Fruit fly (Drosophila melanogaster) whole organism, adult: ENCODE data around the gene Nop56.
A peak's percentile ranks its signal among the peaks of the same experiment; 100 is the strongest.

Experiments used
- CG11617 ChIP-seq: fragments of 200-800 bp; sonication (Bioruptor generic); optimal IDR thresholded peaks from 2 replicates; lab custom pipeline; 2017; ENCODE audit warnings: mild to moderate bottlenecking, missing biosample characterization, missing genetic modification reagents, missing genetic modification characterization
- CG12768 ChIP-seq: fragments of 200-800 bp; sonication (Bioruptor generic); optimal IDR thresholded peaks from 2 replicates; lab custom pipeline; 2017; ENCODE audit warnings: missing biosample characterization, missing genetic modification characterization, mild to moderate bottlenecking, moderate library complexity, missing genetic modification reagents
- CG14711 ChIP-seq: fragments of 200-800 bp; sonication (Bioruptor generic); optimal IDR thresholded peaks from 2 replicates; lab custom pipeline; 2018; ENCODE audit warnings: missing biosample characterization, mild to moderate bottlenecking, missing genetic modification characterization, moderate library complexity
- CG1620 ChIP-seq: fragments of 200-800 bp; sonication (Bioruptor generic); optimal IDR thresholded peaks from 2 replicates; lab custom pipeline; 2016; ENCODE audit warnings: missing biosample characterization, missing genetic modification characterization
- CG33017 ChIP-seq: fragments of 200-800 bp; sonication (Bioruptor generic); optimal IDR thresholded peaks from 2 replicates; lab custom pipeline; 2018; ENCODE audit warnings: missing biosample characterization, mild to moderate bottlenecking, missing genetic modification characterization, moderate library complexity
- CG5204 ChIP-seq: fragments of 200-800 bp; sonication (Bioruptor generic); optimal IDR thresholded peaks from 2 replicates; lab custom pipeline; 2016; ENCODE audit warnings: missing biosample characterization, missing genetic modification characterization
- CG7045 ChIP-seq: fragments of 200-800 bp; sonication (Bioruptor generic); optimal IDR thresholded peaks from 2 replicates; lab custom pipeline; 2017; ENCODE audit warnings: missing biosample characterization, mild to moderate bottlenecking, missing genetic modification characterization
- CG7101 ChIP-seq: fragments of 200-800 bp; sonication (Bioruptor generic); optimal IDR thresholded peaks from 2 replicates; lab custom pipeline; 2018; ENCODE audit warnings: missing biosample characterization, mild to moderate bottlenecking, missing genetic modification characterization, moderate library complexity
- Clk ChIP-seq: fragments of 200-800 bp; sonication (Bioruptor generic); optimal IDR thresholded peaks from 2 replicates; lab custom pipeline; 2017; ENCODE audit warnings: missing biosample characterization, missing genetic modification characterization
- Crg-1 ChIP-seq: fragments of 200-800 bp; sonication (Bioruptor generic); optimal IDR thresholded peaks from 2 replicates; lab custom pipeline; 2016; ENCODE audit warnings: missing biosample characterization, missing genetic modification characterization
- Hr96 ChIP-seq: fragments of 200-800 bp; sonication (Bioruptor generic); optimal IDR thresholded peaks from 2 replicates; lab custom pipeline; 2016; ENCODE audit warnings: missing biosample characterization, missing genetic modification characterization
- Mnt ChIP-seq: fragments of 200-800 bp; sonication (Bioruptor generic); optimal IDR thresholded peaks from 2 replicates; lab custom pipeline; 2016; ENCODE audit warnings: missing biosample characterization, mild to moderate bottlenecking, missing genetic modification characterization
- bab1 ChIP-seq: fragments of 200-800 bp; sonication (Bioruptor generic); optimal IDR thresholded peaks from 3 replicates; lab custom pipeline; 2019; ENCODE audit warnings: missing biosample characterization, mild to moderate bottlenecking, missing genetic modification characterization, moderate library complexity
- cic ChIP-seq: fragments of 200-800 bp; sonication (Bioruptor generic); optimal IDR thresholded peaks from 2 replicates; lab custom pipeline; 2017; ENCODE audit warnings: missing biosample characterization, mild to moderate bottlenecking, missing genetic modification characterization, moderate library complexity
- cnc ChIP-seq, 2 experiments: fragments of >200 bp; optimal IDR thresholded peaks; 2 replicates each; lab custom pipeline; 2017
- kay ChIP-seq: fragments of 200-800 bp; sonication (Bioruptor generic); peaks from one replicate; lab custom pipeline; 2016; ENCODE audit warnings: missing biosample characterization, missing genetic modification characterization, borderline replicate concordance
- ovo ChIP-seq: fragments of 200-800 bp; sonication (Bioruptor generic); optimal IDR thresholded peaks from 2 replicates; lab custom pipeline; 2016; ENCODE audit warnings: missing biosample characterization, missing genetic modification characterization
- pad ChIP-seq: fragments of 200-800 bp; sonication (Bioruptor generic); optimal IDR thresholded peaks from 3 replicates; lab custom pipeline; 2017; ENCODE audit warnings: missing biosample characterization, missing genetic modification characterization, mild to moderate bottlenecking, moderate library complexity, missing genetic modification reagents
- tj ChIP-seq: fragments of 200-800 bp; sonication (Bioruptor generic); optimal IDR thresholded peaks from 3 replicates; lab custom pipeline; 2017; ENCODE audit warnings: missing biosample characterization, mild to moderate bottlenecking, missing genetic modification characterization, moderate library complexity
- toe ChIP-seq: fragments of 200-800 bp; sonication (Bioruptor generic); optimal IDR thresholded peaks from 2 replicates; lab custom pipeline; 2016; ENCODE audit warnings: missing biosample characterization, missing genetic modification characterization

Nop56 gene

DNA sequence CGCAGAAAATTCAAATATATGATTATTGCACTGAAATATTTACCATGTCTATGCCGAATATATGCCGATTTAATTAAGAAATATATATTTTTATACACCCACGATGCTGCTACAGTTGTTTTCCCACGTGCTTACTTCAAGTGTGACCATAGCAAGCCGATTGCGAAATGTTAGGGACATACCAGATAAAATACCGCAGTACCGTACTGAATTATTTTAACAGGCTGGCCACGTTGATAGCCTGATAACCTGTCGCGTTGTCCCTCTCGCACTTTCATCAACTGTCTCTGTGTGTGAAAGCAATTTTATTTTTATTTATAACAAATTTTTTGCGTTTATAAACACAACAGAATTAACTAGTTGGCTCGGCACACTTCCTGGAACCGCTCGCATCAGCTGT, at the start of gene Nop56, which contains the start of gene mats:
TSS of gene Nop56 (minus strand) at position 158 of the 400 bp plus-strand sequence.
TSS of gene mats (plus strand) at position 251 of the 400 bp plus-strand sequence.
- TF ChIP-seq cic (GFP tag; lab: Kevin White, UChicago) (peak; percentile 27), CG14711 (tag; lab: Kevin White, UChicago) (peak; percentile 19), bab1 (GFP tag; lab: Kevin White, UChicago) (peak; percentile 67), CG11617 (GFP tag; lab: Kevin White, UChicago) (peak; percentile 6), kay (GFP tag; lab: Kevin White, UChicago) (peak; percentile 88), CG1620 (GFP tag; lab: Kevin White, UChicago) (no peak), CG33017 (no peak), CG7101 (tag; lab: Kevin White, UChicago) (peak; percentile 45), CG12768 (GFP tag; lab: Kevin White, UChicago) (no peak), pad (GFP tag; lab: Kevin White, UChicago) (peak; percentile 27), Mnt (GFP tag; lab: Kevin White, UChicago) (peak; percentile 100)

dm6 chr3R:22470064-22470463, 49.2 kb upstream of the Nop56 start:
- TF ChIP-seq ovo (GFP tag; lab: Kevin White, UChicago) (no peak), CG14711 (tag; lab: Kevin White, UChicago) (no peak), CG1620 (GFP tag; lab: Kevin White, UChicago) (no peak), cic (GFP tag; lab: Kevin White, UChicago) (peak; percentile 61)

DNA sequence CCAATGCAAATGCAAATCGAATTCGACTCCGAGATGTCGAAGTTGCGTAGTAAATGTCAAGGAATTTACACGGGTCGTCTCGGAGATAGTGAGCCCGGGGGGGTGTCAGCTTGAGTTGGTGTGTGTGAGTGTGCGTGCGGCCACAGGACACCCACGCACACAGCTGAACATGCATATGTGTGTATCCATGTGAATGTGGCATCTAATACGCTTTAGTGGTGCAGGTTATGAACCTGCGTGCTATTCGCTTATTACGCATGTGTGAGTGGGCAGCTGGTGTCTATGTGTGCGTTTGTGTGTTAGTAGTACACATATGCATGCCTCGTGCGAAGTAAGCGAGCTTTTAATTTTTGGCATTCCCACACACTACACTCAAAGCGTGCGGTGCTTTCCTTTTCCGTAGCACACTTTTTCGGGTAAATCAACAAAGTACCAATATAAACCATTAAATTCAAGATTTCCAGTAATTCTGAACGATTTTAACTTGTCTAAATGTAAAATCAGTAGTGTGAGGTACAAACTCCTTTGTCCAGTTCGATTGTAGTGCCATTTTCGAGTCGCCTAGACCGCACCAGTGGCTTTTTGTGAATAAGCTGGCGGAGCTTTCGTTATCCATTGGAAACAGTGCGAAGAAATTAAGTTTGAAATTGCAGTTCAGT, 48.1 kb upstream of the Nop56 start:
- TF ChIP-seq cnc (optimal IDR thresholded peaks at IDR 0.05; lab: Kevin White, UChicago) (no peak), CG5204 (no peak), CG7045 (peak; percentile 77), CG33017 (peak; percentile 86), toe (GFP tag; lab: Kevin White, UChicago) (peak; percentile 56), pad (GFP tag; lab: Kevin White, UChicago) (peak; percentile 9), bab1 (GFP tag; lab: Kevin White, UChicago) (no peak), Clk (GFP tag; lab: Kevin White, UChicago) (peak; percentile 66), Crg-1 (GFP tag; lab: Kevin White, UChicago) (no peak), CG12768 (GFP tag; lab: Kevin White, UChicago) (peak; percentile 84), Hr96 (peak; percentile 78), CG7101 (tag; lab: Kevin White, UChicago) (peak; percentile 81), tj (no peak), CG11617 (GFP tag; lab: Kevin White, UChicago) (peak; percentile 0), cic (GFP tag; lab: Kevin White, UChicago) (peak; percentile 55), Mnt (GFP tag; lab: Kevin White, UChicago) (peak; percentile 65), CG14711 (tag; lab: Kevin White, UChicago) (peak; percentile 63)

DNA sequence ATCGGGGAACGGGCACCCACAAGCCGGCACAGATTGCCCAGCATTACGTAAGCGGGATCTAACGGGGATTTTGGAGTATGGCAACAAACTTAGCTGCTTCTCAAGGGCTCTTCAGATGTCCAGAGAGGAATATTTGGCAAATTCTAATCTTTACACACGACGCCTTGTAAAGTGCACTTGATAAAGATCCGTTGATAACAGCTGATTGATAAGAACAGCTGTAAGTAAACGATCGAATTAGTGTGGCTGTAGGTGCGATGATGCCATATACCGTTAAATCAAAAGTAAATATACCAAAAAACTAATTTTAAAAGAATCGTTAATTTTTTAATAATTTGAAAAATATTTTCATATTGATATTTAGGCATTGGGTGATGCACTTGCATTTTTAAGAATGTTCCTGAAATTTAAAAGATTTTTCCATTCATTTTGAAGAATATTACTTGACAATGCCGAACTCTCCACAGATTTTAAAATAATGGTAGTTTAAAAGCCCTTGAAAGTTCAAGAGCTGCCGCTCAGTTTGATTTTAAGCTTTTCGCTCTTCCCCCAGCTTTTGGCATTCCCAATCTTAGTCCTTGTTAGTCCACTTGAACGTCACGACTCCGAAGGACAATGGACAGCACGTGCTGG, 47.2 kb upstream of the Nop56 start, which contains the start of the genes CG5377 and Nrx-1:
TSS of gene CG5377 (minus strand) at position 219 of the 633 bp plus-strand sequence.
TSS of gene Nrx-1 (plus strand) at position 574 of the 633 bp plus-strand sequence.
- peak; percentile 60 for TF ChIP-seq bab1 (GFP tag; lab: Kevin White, UChicago)
- TF ChIP-seq Hr96, result no peak
- no peak for TF ChIP-seq CG7101 (tag; lab: Kevin White, UChicago)
- peak; percentile 19 for TF ChIP-seq cic (GFP tag; lab: Kevin White, UChicago)
- TF ChIP-seq kay (GFP tag; lab: Kevin White, UChicago), result peak; percentile 74
- peak; percentile 79 for TF ChIP-seq ovo (GFP tag; lab: Kevin White, UChicago)

dm6 chr3R:22465984-22466530, 45.2 kb upstream of the Nop56 start, which contains the start of gene Pebp1:
Gene Pebp1, plus strand, starts transcription at chr3R:22466034.
- TF ChIP-seq Crg-1 (GFP tag; lab: Kevin White, UChicago) (no peak), CG7045 (no peak), pad (GFP tag; lab: Kevin White, UChicago) (no peak), CG1620 (GFP tag; lab: Kevin White, UChicago) (no peak), kay (GFP tag; lab: Kevin White, UChicago) (no peak), CG5204 (no peak), Mnt (GFP tag; lab: Kevin White, UChicago) (no peak), cnc (optimal IDR thresholded peaks at IDR 0.05; lab: Kevin White, UChicago) (no peak), CG12768 (GFP tag; lab: Kevin White, UChicago) (no peak), Clk (GFP tag; lab: Kevin White, UChicago) (no peak), CG33017 (no peak), Hr96 (no peak), cic (GFP tag; lab: Kevin White, UChicago) (no peak)

- TF ChIP-seq CG12768 (GFP tag; lab: Kevin White, UChicago) (no peak), CG1620 (GFP tag; lab: Kevin White, UChicago) (no peak), tj (peak; percentile 37), ovo (GFP tag; lab: Kevin White, UChicago) (no peak), CG11617 (GFP tag; lab: Kevin White, UChicago) (no peak), bab1 (GFP tag; lab: Kevin White, UChicago) (no peak), toe (GFP tag; lab: Kevin White, UChicago) (no peak)
Measured at dm6 chr3R:22465138-22465537, 44.3 kb upstream of the Nop56 start.
